Fruit fly (Drosophila melanogaster): ENCODE data around the gene XNP.

Gene XNP

DNA sequence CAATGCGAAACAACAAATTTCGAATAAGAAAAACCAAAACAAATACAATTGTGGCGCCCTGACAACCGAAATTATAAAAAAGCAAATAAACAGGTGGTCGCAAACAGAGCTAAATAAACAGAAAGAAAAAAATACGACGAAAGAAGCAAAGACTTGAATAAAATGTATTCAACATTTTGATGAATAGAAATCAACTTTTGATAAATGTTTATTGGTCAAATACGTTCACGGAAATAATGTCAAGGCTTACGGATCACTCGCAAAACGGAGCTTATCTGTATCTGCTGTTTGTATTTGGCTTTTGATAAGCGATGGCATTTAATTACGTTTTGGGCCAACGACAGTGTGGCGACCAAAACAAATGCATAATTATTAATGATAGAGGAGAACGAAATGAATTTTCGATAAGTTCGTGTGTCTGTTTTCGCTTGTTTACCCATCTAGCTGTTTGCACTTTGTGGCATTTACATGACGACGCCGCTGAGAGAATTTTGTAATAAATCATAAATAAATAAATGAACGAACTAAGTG is 29.4 kb downstream of the XNP start (continued):
- TF ChIP-seq bigmax (GFP tag; optimal IDR thresholded peaks at IDR 0.05) (no peak), bbx (GFP tag; IDR thresholded peaks at IDR 0.05; ENCODE audit: partially characterized antibody) (no peak), Awh (GFP tag; IDR thresholded peaks at IDR 0.05) (peak; percentile 60; the same call in 1 of the 2 replicates), CG8765 (GFP tag; IDR thresholded peaks at IDR 0.05) (no peak), CG3281 (GFP tag; optimal IDR thresholded peaks at IDR 0.05) (peak; percentile 75), ems (GFP tag; optimal IDR thresholded peaks at IDR 0.05) (no peak), ro (GFP tag; IDR thresholded peaks at IDR 0.05) (0 out of 2 replicates have a peak, but pooled peaks have one; percentile 6), hkb (optimal IDR thresholded peaks at IDR 0.05) (no peak), hkb (GFP tag; IDR thresholded peaks at IDR 0.05) (peak; percentile 13), lola (GFP tag; optimal IDR thresholded peaks at IDR 0.05) (peak in 1 of 3 experiments; percentile 68), CG7987 (GFP tag; optimal IDR thresholded peaks at IDR 0.05) (peak; percentile 37), schlank (tag; optimal IDR thresholded peaks at IDR 0.05) (no peak), oc (tag; optimal IDR thresholded peaks at IDR 0.05) (peak; percentile 1), sd (tag; optimal IDR thresholded peaks at IDR 0.05) (peak; percentile 64), CG2129 (GFP tag; IDR thresholded peaks at IDR 0.05; ENCODE audit: partially characterized antibody) (no peak), lov (optimal IDR thresholded peaks at IDR 0.05) (no peak), lov (GFP tag; IDR thresholded peaks at IDR 0.05) (0 out of 3 replicates have a peak, but pooled peaks have one; percentile 20), dan (GFP tag; IDR thresholded peaks at IDR 0.05) (no peak), CG32532 (GFP tag; IDR thresholded peaks at IDR 0.05) (no peak), Abd-B (GFP tag; optimal IDR thresholded peaks at IDR 0.05) (no peak), CHES-1-like (GFP tag; optimal IDR thresholded peaks at IDR 0.05) (no peak), btn (GFP tag; optimal IDR thresholded peaks at IDR 0.05) (no peak), emc (GFP tag; optimal IDR thresholded peaks at IDR 0.05) (no peak), sug (tag; optimal IDR thresholded peaks at IDR 0.05) (peak; percentile 67), CG32767 (GFP tag; IDR thresholded peaks at IDR 0.05) (peak; percentile 43; the same call in 1 of the 2 replicates), kah (GFP tag; optimal IDR thresholded peaks at IDR 0.05) (peak; percentile 81), CG33557 (GFP tag; optimal IDR thresholded peaks at IDR 0.05) (peak; percentile 83), BtbVII (GFP tag; optimal IDR thresholded peaks at IDR 0.05) (peak; percentile 78), maf-S (GFP tag; optimal IDR thresholded peaks at IDR 0.05) (peak; percentile 21), CG17568 (GFP tag; optimal IDR thresholded peaks at IDR 0.05) (peak; percentile 86), Bdp1 (GFP tag; optimal IDR thresholded peaks at IDR 0.05) (no peak), Ets65A (GFP tag) (peak; percentile 16), dimm (GFP tag; IDR thresholded peaks at IDR 0.05) (no peak), CG12769 (tag; optimal IDR thresholded peaks at IDR 0.05) (no peak), CG12299 (tag; optimal IDR thresholded peaks at IDR 0.05) (peak; percentile 62), CG1602 (GFP tag; optimal IDR thresholded peaks at IDR 0.05) (peak; percentile 16), Fer3 (tag; optimal IDR thresholded peaks at IDR 0.05) (peak; percentile 42), corto (GFP tag; optimal IDR thresholded peaks at IDR 0.05) (no peak), CG13296 (GFP tag; optimal IDR thresholded peaks at IDR 0.05) (peak; percentile 77), Kr (GFP tag; optimal IDR thresholded peaks at IDR 0.05) (peak; percentile 57), kni (GFP tag; optimal IDR thresholded peaks at IDR 0.05) (peak; percentile 46), bab2 (GFP tag; optimal IDR thresholded peaks at IDR 0.05) (peak; percentile 21), CG14710 (tag; optimal IDR thresholded peaks at IDR 0.05) (peak; percentile 68), ato (GFP tag; IDR thresholded peaks at IDR 0.05; ENCODE audit: partially characterized antibody) (no peak), CG14965 (GFP tag; optimal IDR thresholded peaks at IDR 0.05; ENCODE audit: borderline replicate concordance) (peak; percentile 23), CG15514 (GFP tag; optimal IDR thresholded peaks at IDR 0.05) (peak; percentile 56), E2f2 (GFP tag; IDR thresholded peaks at IDR 0.05) (peak; percentile 38; the same call in 1 of the 2 replicates), CG10979 (tag; optimal IDR thresholded peaks at IDR 0.05) (no peak), wdn (GFP tag; IDR thresholded peaks at IDR 0.05) (no peak), CG1647 (GFP tag; optimal IDR thresholded peaks at IDR 0.05) (no peak), CTCF (GFP tag; optimal IDR thresholded peaks at IDR 0.05) (peak; percentile 10)

Measured in whole organism, embryonic.